Worm (Caenorhabditis elegans): ENCODE measurements around the gene tftc-5.

tftc-5 gene

DNA sequence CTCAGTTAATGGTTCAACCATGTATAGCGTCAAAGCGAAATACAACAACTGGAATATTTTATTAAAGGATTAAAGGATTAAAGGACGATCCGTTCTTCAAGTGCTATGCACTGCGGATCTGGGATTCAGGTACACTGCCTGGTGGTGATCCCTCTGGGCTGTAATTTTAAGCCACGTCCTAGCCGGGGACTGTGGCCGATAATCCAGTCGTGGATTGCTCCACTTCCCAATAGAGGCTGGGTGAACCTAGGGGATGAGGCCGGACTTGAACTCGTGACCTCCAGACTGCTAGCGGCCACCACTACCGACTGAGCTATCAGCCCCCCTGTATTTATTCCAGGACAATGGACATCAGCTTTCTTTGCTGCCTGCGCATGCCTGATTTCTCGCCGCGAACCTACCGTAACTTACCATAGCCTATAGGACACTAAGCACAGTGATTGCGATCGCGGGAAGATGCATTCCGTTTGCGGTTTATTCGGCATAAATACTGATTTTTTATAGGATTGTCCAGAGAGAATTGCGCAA, 39.0 kb downstream of the tftc-5 start:
- TF ChIP-seq F33H1.4 (GFP tag; IDR thresholded peaks at IDR 0.05) (0 out of 2 replicates have a peak, but pooled peaks have one; percentile 13), ztf-18 (tag; optimal IDR thresholded peaks at IDR 0.05) (peak; percentile 6), madf-3 (GFP tag; IDR thresholded peaks at IDR 0.05) (0 out of 2 replicates have a peak, but pooled peaks have one; percentile 4), rpc-1 (optimal IDR thresholded peaks at IDR 0.05) (peak; percentile 37), rpc-1 (tag; optimal IDR thresholded peaks at IDR 0.05) (peak; percentile 65), D2030.7 (GFP tag; IDR thresholded peaks at IDR 0.05) (peak; percentile 43), cebp-2 (GFP tag; IDR thresholded peaks at IDR 0.05) (0 out of 2 replicates have a peak, but pooled peaks have one; percentile 75), lin-26 (GFP tag; IDR thresholded peaks at IDR 0.05) (peak; percentile 54; the same call in 1 of the 2 replicates), zfh-2 (GFP tag; conservative IDR thresholded peaks at IDR 0.05) (0 out of 2 replicates have a peak, but pooled peaks have one; percentile 20), tbp1 (GFP tag; optimal IDR thresholded peaks at IDR 0.05) (peak; percentile 69)

- no peak for TF ChIP-seq T07F8.4 (tag; optimal IDR thresholded peaks at IDR 0.05)
- peak; percentile 1 for TF ChIP-seq ztf-18 (tag; optimal IDR thresholded peaks at IDR 0.05)
- 0 out of 2 replicates have a peak, but pooled peaks have one; percentile 38 for TF ChIP-seq mcd-1 (GFP tag; IDR thresholded peaks at IDR 0.05)
- no peak for TF ChIP-seq lin-26 (GFP tag; IDR thresholded peaks at IDR 0.05)
- TF ChIP-seq ceh-79 (tag; optimal IDR thresholded peaks at IDR 0.05), result no peak
- TF ChIP-seq Y95B8A.8 (GFP tag; IDR thresholded peaks at IDR 0.05), result no peak
- peak; percentile 94 for TF ChIP-seq zfh-2 (GFP tag; conservative IDR thresholded peaks at IDR 0.05)
- TF ChIP-seq lsy-27 (tag; optimal IDR thresholded peaks at IDR 0.05; ENCODE audit: borderline replicate concordance, insufficient read depth), result no peak
- TF ChIP-seq madf-10 (tag; optimal IDR thresholded peaks at IDR 0.05), result no peak
- TF ChIP-seq F10E7.11 (tag; optimal IDR thresholded peaks at IDR 0.05), result no peak
- no peak for TF ChIP-seq repo-1 (tag; optimal IDR thresholded peaks at IDR 0.05)
- no peak for TF ChIP-seq rpc-1 (optimal IDR thresholded peaks at IDR 0.05)
- TF ChIP-seq rpc-1 (tag; optimal IDR thresholded peaks at IDR 0.05), result no peak
- no peak; the same call in 1 of the 2 replicates for TF ChIP-seq hmg-1.2 (GFP tag; IDR thresholded peaks at IDR 0.05)
- 0 out of 2 replicates have a peak, but pooled peaks have one; percentile 16 for TF ChIP-seq attf-3 (GFP tag; conservative IDR thresholded peaks at IDR 0.05)
- no peak for TF ChIP-seq F39B2.1 (GFP tag; IDR thresholded peaks at IDR 0.05)
- no peak for TF ChIP-seq C06A6.2 (GFP tag; conservative IDR thresholded peaks at IDR 0.05)
- TF ChIP-seq sdz-38 (tag; optimal IDR thresholded peaks at IDR 0.05), result no peak
- no peak for TF ChIP-seq athp-1 (tag; optimal IDR thresholded peaks at IDR 0.05)
- peak; percentile 13 for TF ChIP-seq attf-5 (GFP tag; optimal IDR thresholded peaks at IDR 0.05)
- TF ChIP-seq unc-130 (GFP tag; optimal IDR thresholded peaks at IDR 0.05), result no peak
- TF ChIP-seq K12H6.12 (tag; optimal IDR thresholded peaks at IDR 0.05), result peak; percentile 33
- TF ChIP-seq akir-1 (GFP tag; optimal IDR thresholded peaks at IDR 0.05), result no peak
- no peak for TF ChIP-seq dpl-1 (GFP tag; optimal IDR thresholded peaks at IDR 0.05)
- 0 out of 2 replicates have a peak, but pooled peaks have one; percentile 34 for TF ChIP-seq ztf-25 (GFP tag; IDR thresholded peaks at IDR 0.05)
- TF ChIP-seq rec-8 (tag; optimal IDR thresholded peaks at IDR 0.05), result no peak
- no peak for TF ChIP-seq cebp-1 (GFP tag; IDR thresholded peaks at IDR 0.05)
- TF ChIP-seq cebp-1 (tag; optimal IDR thresholded peaks at IDR 0.05), result peak; percentile 38
These were observed 41.8 kb downstream of the tftc-5 start for ce11 chrIII:4063724-4064123.

ce11 chrIII:4066333-4066732, 44.4 kb downstream of the tftc-5 start, which contains the start of gene unc-79:
Gene unc-79, plus strand, starts transcription at chrIII:4066633.
- TF ChIP-seq ztf-22 (GFP tag; optimal IDR thresholded peaks at IDR 0.05), result no peak
- TF ChIP-seq zfh-2 (GFP tag; conservative IDR thresholded peaks at IDR 0.05), result no peak
- TF ChIP-seq let-607 (tag; optimal IDR thresholded peaks at IDR 0.05), result no peak
- no peak for TF ChIP-seq egl-44 (GFP tag; IDR thresholded peaks at IDR 0.05)
- TF ChIP-seq sea-2 (GFP tag; IDR thresholded peaks at IDR 0.05), result no peak
- TF ChIP-seq F39B2.1 (GFP tag; IDR thresholded peaks at IDR 0.05), result no peak
- TF ChIP-seq F10E7.11 (tag; optimal IDR thresholded peaks at IDR 0.05), result no peak
- no peak for TF ChIP-seq lag-1 (GFP tag; IDR thresholded peaks at IDR 0.05)
- no peak for TF ChIP-seq nfya-2 (GFP tag; IDR thresholded peaks at IDR 0.05)
- TF ChIP-seq ztf-25 (GFP tag; IDR thresholded peaks at IDR 0.05), result no peak
- no peak for TF ChIP-seq athp-1 (tag; optimal IDR thresholded peaks at IDR 0.05)
- TF ChIP-seq T26A5.8 (tag; optimal IDR thresholded peaks at IDR 0.05), result no peak
- TF ChIP-seq aptf-3 (GFP tag; IDR thresholded peaks at IDR 0.05), result no peak
- no peak for TF ChIP-seq ceh-27 (GFP tag; optimal IDR thresholded peaks at IDR 0.05)
- TF ChIP-seq attf-6 (GFP tag; IDR thresholded peaks at IDR 0.05), result no peak
- TF ChIP-seq nhr-27 (tag; optimal IDR thresholded peaks at IDR 0.05), result no peak

Measured in whole organism, young adult.